Fruit fly (Drosophila melanogaster) whole organism, embryonic: ENCODE measurements around the gene MESR3.

Experiments used
- CG10366 ChIP-seq: fragments of 200-800 bp; sonication (Bioruptor generic); IDR thresholded peaks from 2 replicates; pipeline ENCODE4 v1.3.6; 2022; ENCODE audit warnings: missing biosample characterization, missing genetic modification characterization
- CG11247 ChIP-seq: fragments of 200-800 bp; sonication (Bioruptor generic); IDR thresholded peaks from 2 replicates; pipeline ENCODE4 v1.3.6; 2022; ENCODE audit warnings: missing biosample characterization, missing genetic modification characterization
- CG11456 ChIP-seq: fragments of 200-800 bp; sonication (Bioruptor generic); IDR thresholded peaks from 3 replicates; pipeline ENCODE4 v1.3.6; 2022; ENCODE audit warnings: missing biosample characterization, missing genetic modification characterization
- CG13775 ChIP-seq: fragments of 200-800 bp; sonication (Bioruptor generic); optimal IDR thresholded peaks from 3 replicates; lab custom pipeline; 2017; ENCODE audit warnings: missing biosample characterization, mild to moderate bottlenecking, missing genetic modification characterization
- CG15479 ChIP-seq: fragments of 200-800 bp; sonication (Bioruptor generic); optimal IDR thresholded peaks from 3 replicates; lab custom pipeline; 2019; ENCODE audit warnings: missing biosample characterization, mild to moderate bottlenecking, missing genetic modification characterization, moderate library complexity
- CG15601 ChIP-seq: fragments of 200-800 bp; sonication (Bioruptor generic); optimal IDR thresholded peaks from 3 replicates; lab custom pipeline; 2019; ENCODE audit warnings: missing biosample characterization, mild to moderate bottlenecking, missing genetic modification characterization, moderate library complexity
- CG17359 ChIP-seq: fragments of 200-800 bp; sonication (Bioruptor generic); optimal IDR thresholded peaks from 3 replicates; lab custom pipeline; 2018; ENCODE audit warnings: missing biosample characterization, mild to moderate bottlenecking, missing genetic modification characterization, moderate library complexity
- CG18476 ChIP-seq: fragments of 200-800 bp; sonication (Bioruptor generic); optimal IDR thresholded peaks from 2 replicates; lab custom pipeline; 2016; ENCODE audit warnings: missing biosample characterization, mild to moderate bottlenecking, missing genetic modification characterization
- CG2120 ChIP-seq: fragments of 200-800 bp; sonication (Bioruptor generic); optimal IDR thresholded peaks from 3 replicates; lab custom pipeline; 2016; ENCODE audit warnings: missing biosample characterization, missing genetic modification characterization
- CG31224 ChIP-seq: fragments of 200-800 bp; sonication (Bioruptor generic); IDR thresholded peaks from 2 replicates; pipeline ENCODE4 v1.3.6; 2022; ENCODE audit warnings: missing biosample characterization, missing genetic modification characterization
- CG34376 ChIP-seq: fragments of 200-800 bp; sonication (Bioruptor generic); optimal IDR thresholded peaks from 2 replicates; lab custom pipeline; 2018; ENCODE audit warnings: missing biosample characterization, mild to moderate bottlenecking, missing genetic modification characterization
- CG3838 ChIP-seq: fragments of 200-800 bp; sonication (Bioruptor generic); optimal IDR thresholded peaks from 3 replicates; lab custom pipeline; 2016; ENCODE audit warnings: missing biosample characterization, missing genetic modification characterization
- CG6689 ChIP-seq: fragments of 200-800 bp; sonication (Bioruptor generic); IDR thresholded peaks from 2 replicates; pipeline ENCODE4 v1.3.6; 2022; ENCODE audit warnings: missing biosample characterization, missing genetic modification characterization
- CG7556 ChIP-seq: fragments of 200-800 bp; sonication (Bioruptor generic); optimal IDR thresholded peaks from 2 replicates; lab custom pipeline; 2017; ENCODE audit warnings: missing biosample characterization, mild to moderate bottlenecking, missing genetic modification characterization
- CG7928 ChIP-seq: fragments of 200-800 bp; sonication (Bioruptor generic); optimal IDR thresholded peaks from 2 replicates; lab custom pipeline; 2017; ENCODE audit warnings: missing biosample characterization, mild to moderate bottlenecking, missing genetic modification characterization
- CG8388 ChIP-seq: fragments of 200-800 bp; sonication (Bioruptor generic); optimal IDR thresholded peaks from 2 replicates; lab custom pipeline; 2019; ENCODE audit warnings: missing biosample characterization, mild to moderate bottlenecking, missing genetic modification characterization, moderate library complexity
- CG8924 ChIP-seq: fragments of 200-800 bp; optimal IDR thresholded peaks from 3 replicates; lab custom pipeline; 2019; ENCODE audit warnings: missing biosample characterization, mild to moderate bottlenecking, missing genetic modification characterization, moderate library complexity
- CG9932 ChIP-seq: fragments of 200-800 bp; sonication (Bioruptor generic); IDR thresholded peaks from 2 replicates; pipeline ENCODE4 v1.3.6; 2022; ENCODE audit warnings: missing biosample characterization, missing genetic modification characterization
- Camta ChIP-seq: fragments of 200-800 bp; sonication (Bioruptor generic); optimal IDR thresholded peaks from 2 replicates; lab custom pipeline; 2016; ENCODE audit warnings: missing biosample characterization, missing genetic modification characterization
- Dek ChIP-seq: fragments of 200-800 bp; sonication (Bioruptor generic); optimal IDR thresholded peaks from 3 replicates; lab custom pipeline; 2019; ENCODE audit warnings: missing biosample characterization, mild to moderate bottlenecking, missing genetic modification characterization, moderate library complexity
- Dip3 ChIP-seq: fragments of 200-800 bp; sonication (Bioruptor generic); optimal IDR thresholded peaks from 3 replicates; lab custom pipeline; 2016; ENCODE audit warnings: missing biosample characterization, missing genetic modification characterization
- Doc3 ChIP-seq: fragments of 200-800 bp; sonication (Bioruptor generic); IDR thresholded peaks from 3 replicates; pipeline ENCODE4 v1.3.6; 2022; ENCODE audit warnings: missing biosample characterization, missing genetic modification characterization; ENCODE audit not compliant: partially characterized antibody
- Dp ChIP-seq: fragments of 200-800 bp; sonication (Bioruptor generic); optimal IDR thresholded peaks from 2 replicates; lab custom pipeline; 2018; ENCODE audit warnings: missing biosample characterization, mild to moderate bottlenecking, missing genetic modification characterization, moderate library complexity
- E2f1 ChIP-seq: fragments of 200-800 bp; sonication (Bioruptor generic); IDR thresholded peaks from 2 replicates; pipeline ENCODE4 v1.3.6; 2022; ENCODE audit warnings: missing biosample characterization, missing genetic modification characterization
- Gsc ChIP-seq: fragments of 200-800 bp; sonication (Bioruptor generic); IDR thresholded peaks from 2 replicates; pipeline ENCODE4 v1.3.6; 2022; ENCODE audit warnings: missing biosample characterization, missing genetic modification characterization
- HmgD ChIP-seq: fragments of 200-800 bp; sonication (Bioruptor generic); optimal IDR thresholded peaks from 3 replicates; lab custom pipeline; 2016; ENCODE audit warnings: missing biosample characterization, missing genetic modification characterization
- Hmx ChIP-seq: fragments of 200-800 bp; sonication (Bioruptor generic); optimal IDR thresholded peaks from 2 replicates; lab custom pipeline; 2016; ENCODE audit warnings: missing biosample characterization, missing genetic modification characterization
- Nf-YB ChIP-seq: fragments of 200-800 bp; sonication (Bioruptor generic); optimal IDR thresholded peaks from 3 replicates; lab custom pipeline; 2019; ENCODE audit warnings: missing biosample characterization, mild to moderate bottlenecking, missing genetic modification characterization, moderate library complexity
- Poxn ChIP-seq: fragments of 200-800 bp; sonication (Bioruptor generic); IDR thresholded peaks from 2 replicates; pipeline ENCODE4 v1.3.6; 2022; ENCODE audit warnings: missing biosample characterization, missing genetic modification characterization
- ase ChIP-seq: fragments of 200-800 bp; sonication (Bioruptor generic); IDR thresholded peaks from 3 replicates; pipeline ENCODE4 v1.3.6; 2022; ENCODE audit warnings: missing biosample characterization, missing genetic modification characterization
- bab2 ChIP-seq: fragments of 200-800 bp; sonication (Bioruptor generic); optimal IDR thresholded peaks from 2 replicates; lab custom pipeline; 2016; ENCODE audit warnings: missing biosample characterization, missing genetic modification characterization
- bigmax ChIP-seq: fragments of 200-800 bp; sonication (Bioruptor generic); optimal IDR thresholded peaks from 2 replicates; lab custom pipeline; 2018; ENCODE audit warnings: missing biosample characterization, mild to moderate bottlenecking, missing genetic modification characterization
- cad ChIP-seq: fragments of >200 bp; optimal IDR thresholded peaks from 2 replicates; lab custom pipeline; 2017; ENCODE audit warnings: missing biosample characterization, missing genetic modification characterization
- chn ChIP-seq: fragments of 200-800 bp; sonication (Bioruptor generic); optimal IDR thresholded peaks from 2 replicates; lab custom pipeline; 2016; ENCODE audit warnings: missing biosample characterization, missing genetic modification characterization
- crol ChIP-seq: fragments of 200-800 bp; sonication (Bioruptor generic); IDR thresholded peaks from 2 replicates; pipeline ENCODE4 v1.3.6; 2022; ENCODE audit warnings: missing biosample characterization, missing genetic modification characterization
- fru ChIP-seq: fragments of >200 bp; optimal IDR thresholded peaks from 2 replicates; lab custom pipeline; 2017
- grau ChIP-seq: fragments of 200-800 bp; optimal IDR thresholded peaks from 3 replicates; lab custom pipeline; 2019; ENCODE audit warnings: missing biosample characterization, mild to moderate bottlenecking, missing genetic modification characterization, moderate library complexity
- gt ChIP-seq: fragments of 200-800 bp; sonication (Bioruptor generic); IDR thresholded peaks from 2 replicates; pipeline ENCODE4 v1.3.6; 2022; ENCODE audit warnings: missing biosample characterization, missing genetic modification characterization
- kni ChIP-seq: fragments of 200-800 bp; sonication (Bioruptor generic); optimal IDR thresholded peaks from 3 replicates; lab custom pipeline; 2017; ENCODE audit warnings: mild to moderate bottlenecking, missing biosample characterization, missing genetic modification reagents, missing genetic modification characterization
- nerfin-2 ChIP-seq: fragments of 200-800 bp; sonication (Bioruptor generic); IDR thresholded peaks from 2 replicates; pipeline ENCODE4 v1.3.6; 2022; ENCODE audit warnings: missing biosample characterization, missing genetic modification characterization; ENCODE audit not compliant: partially characterized antibody
- org-1 ChIP-seq: fragments of 200-800 bp; sonication (Bioruptor generic); optimal IDR thresholded peaks from 2 replicates; lab custom pipeline; 2017; ENCODE audit warnings: missing biosample characterization, missing genetic modification characterization
- pho ChIP-seq: fragments of 200-800 bp; sonication (Bioruptor generic); optimal IDR thresholded peaks from 2 replicates; lab custom pipeline; 2016; ENCODE audit warnings: missing biosample characterization, missing genetic modification characterization
- pum ChIP-seq: fragments of 200-800 bp; sonication (Bioruptor generic); optimal IDR thresholded peaks from 2 replicates; lab custom pipeline; 2016; ENCODE audit warnings: missing biosample characterization, missing genetic modification characterization
- ranshi ChIP-seq: fragments of 200-800 bp; sonication (Bioruptor generic); IDR thresholded peaks from 2 replicates; pipeline ENCODE4 v1.3.6; 2022; ENCODE audit warnings: missing biosample characterization, missing genetic modification characterization
- row ChIP-seq: fragments of 200-800 bp; sonication (Bioruptor generic); IDR thresholded peaks from 3 replicates; pipeline ENCODE4 v1.3.6; 2022; ENCODE audit warnings: missing biosample characterization, missing genetic modification characterization
- ssp ChIP-seq: fragments of 200-800 bp; sonication (Bioruptor generic); IDR thresholded peaks from 2 replicates; pipeline ENCODE4 v1.3.6; 2022; ENCODE audit warnings: missing biosample characterization, missing genetic modification characterization
- stwl ChIP-seq: fragments of 200-800 bp; sonication (Bioruptor generic); optimal IDR thresholded peaks from 3 replicates; lab custom pipeline; 2018; ENCODE audit warnings: missing biosample characterization, mild to moderate bottlenecking, missing genetic modification characterization, moderate library complexity
- sug ChIP-seq: fragments of 200-800 bp; optimal IDR thresholded peaks from 2 replicates; lab custom pipeline; 2019; ENCODE audit warnings: missing biosample characterization, mild to moderate bottlenecking, missing genetic modification characterization, moderate library complexity
- tap ChIP-seq: fragments of 200-800 bp; optimal IDR thresholded peaks from 3 replicates; lab custom pipeline; 2019; ENCODE audit warnings: missing biosample characterization, mild to moderate bottlenecking, missing genetic modification characterization, moderate library complexity
- usp ChIP-seq: fragments of >200 bp; optimal IDR thresholded peaks from 2 replicates; lab custom pipeline; 2017; ENCODE audit warnings: missing biosample characterization, missing genetic modification characterization

Gene MESR3

dm6 chr2L:18567563-18567962 is 49.5 kb upstream of the MESR3 start (continued):
- TF ChIP-seq kni (GFP tag; lab: Kevin White, UChicago) (no peak), sug (tag; lab: Kevin White, UChicago) (peak; percentile 42), usp (GFP tag; lab: Kevin White, UChicago) (no peak), CG11456 (GFP tag; lab: Robert Waterston, UW) (peak; percentile 64; the same call in 1 of the 3 replicates), E2f1 (GFP tag; lab: Robert Waterston, UW) (no peak), CG2120 (peak; percentile 74), Dek (peak; percentile 42), CG10366 (GFP tag; lab: Robert Waterston, UW) (no peak), chn (no peak), stwl (tag; lab: Kevin White, UChicago) (no peak), CG7556 (GFP tag; lab: Kevin White, UChicago) (peak; percentile 17), nerfin-2 (no peak), CG31224 (0 out of 2 replicates have a peak, but pooled peaks have one; percentile 24), bab2 (GFP tag; lab: Kevin White, UChicago) (peak; percentile 61), Doc3 (no peak), Hmx (GFP tag; lab: Kevin White, UChicago) (no peak), row (GFP tag; lab: Robert Waterston, UW) (no peak), CG17359 (tag; lab: Kevin White, UChicago) (peak; percentile 32), cad (no peak), ranshi (GFP tag; lab: Robert Waterston, UW) (peak; percentile 39; the same call in 1 of the 2 replicates), Poxn (GFP tag; lab: Robert Waterston, UW) (no peak), grau (no peak), CG13775 (no peak), CG8924 (tag; lab: Kevin White, UChicago) (no peak), CG15601 (tag; lab: Kevin White, UChicago) (no peak), pho (GFP tag; lab: Kevin White, UChicago) (peak; percentile 61), ssp (GFP tag; lab: Robert Waterston, UW) (no peak), ase (GFP tag; lab: Robert Waterston, UW) (no peak), CG18476 (GFP tag; lab: Kevin White, UChicago) (no peak), CG7928 (GFP tag; lab: Kevin White, UChicago) (no peak), CG34376 (GFP tag; lab: Kevin White, UChicago) (no peak), bigmax (GFP tag; lab: Kevin White, UChicago) (no peak), Gsc (GFP tag; lab: Robert Waterston, UW) (no peak), gt (GFP tag; lab: Robert Waterston, UW) (no peak), tap (tag; lab: Kevin White, UChicago) (no peak), Camta (GFP tag; lab: Kevin White, UChicago) (peak; percentile 31), CG11247 (GFP tag; lab: Robert Waterston, UW) (0 out of 2 replicates have a peak, but pooled peaks have one; percentile 9), CG9932 (GFP tag; lab: Robert Waterston, UW) (peak; percentile 47), CG3838 (GFP tag; lab: Kevin White, UChicago) (no peak), HmgD (GFP tag; lab: Kevin White, UChicago) (no peak), pum (no peak), CG8388 (no peak), org-1 (peak; percentile 55), Dip3 (GFP tag; lab: Kevin White, UChicago) (peak; percentile 41), CG6689 (GFP tag; lab: Robert Waterston, UW) (no peak), Nf-YB (GFP tag; lab: Kevin White, UChicago) (no peak), fru (lab: Kevin White, UChicago) (no peak), crol (GFP tag; lab: Robert Waterston, UW) (no peak), CG15479 (no peak), Dp (no peak)
